Fruit fly (Drosophila melanogaster): ENCODE measurements around the gene CG12885.

Gene CG12885

dm6 chr3R:27569706-27570105, 49.0 kb downstream of the CG12885 start (continued):
- no peak for TF ChIP-seq Doc3 (GFP tag; IDR thresholded peaks at IDR 0.05; ENCODE audit: partially characterized antibody)
- no peak for TF ChIP-seq sd (tag; optimal IDR thresholded peaks at IDR 0.05)
- TF ChIP-seq CG33213 (GFP tag; optimal IDR thresholded peaks at IDR 0.05), result peak; percentile 91
- peak; percentile 74 for TF ChIP-seq CG12155 (GFP tag; optimal IDR thresholded peaks at IDR 0.05)
- TF ChIP-seq CG15269 (tag; optimal IDR thresholded peaks at IDR 0.05), result peak; percentile 80
- peak; percentile 88 for TF ChIP-seq crc (GFP tag; optimal IDR thresholded peaks at IDR 0.05)
- TF ChIP-seq CG7357 (GFP tag; IDR thresholded peaks at IDR 0.05), result peak; percentile 77; the same call in 2 of the 3 replicates
- TF ChIP-seq Xbp1 (GFP tag; optimal IDR thresholded peaks at IDR 0.05), result peak; percentile 76
- peak; percentile 79 for TF ChIP-seq MBD-R2 (GFP tag; IDR thresholded peaks at IDR 0.05)
- no peak for TF ChIP-seq insv (GFP tag; optimal IDR thresholded peaks at IDR 0.05)
- peak; percentile 34 for TF ChIP-seq CG10565 (GFP tag; optimal IDR thresholded peaks at IDR 0.05)
- TF ChIP-seq CkIIα-i1 (GFP tag; IDR thresholded peaks at IDR 0.05), result peak; percentile 68
- peak; percentile 28 for TF ChIP-seq nom (GFP tag; optimal IDR thresholded peaks at IDR 0.05)
- TF ChIP-seq Nf-YC (tag; optimal IDR thresholded peaks at IDR 0.05), result peak; percentile 68
- TF ChIP-seq tio (GFP tag; optimal IDR thresholded peaks at IDR 0.05), result peak; percentile 54
- no peak for TF ChIP-seq sna (GFP tag; IDR thresholded peaks at IDR 0.05; ENCODE audit: partially characterized antibody)
- peak; percentile 71 for TF ChIP-seq CG12219 (GFP tag; optimal IDR thresholded peaks at IDR 0.05)
- TF ChIP-seq BtbVII (GFP tag; optimal IDR thresholded peaks at IDR 0.05), result peak; percentile 88
- TF ChIP-seq CG18764 (GFP tag; optimal IDR thresholded peaks at IDR 0.05), result peak; percentile 80
- TF ChIP-seq Spps (tag; optimal IDR thresholded peaks at IDR 0.05), result no peak
- TF ChIP-seq CoRest (tag; optimal IDR thresholded peaks at IDR 0.05), result no peak
- peak; percentile 86 for TF ChIP-seq row (GFP tag; IDR thresholded peaks at IDR 0.05)
- no peak for TF ChIP-seq CG13287 (GFP tag; IDR thresholded peaks at IDR 0.05; ENCODE audit: partially characterized antibody)
- TF ChIP-seq CG34422 (GFP tag; IDR thresholded peaks at IDR 0.05), result peak; percentile 91
- TF ChIP-seq CG1832 (GFP tag; optimal IDR thresholded peaks at IDR 0.05), result no peak
- no peak for TF ChIP-seq Jarid2 (GFP tag; optimal IDR thresholded peaks at IDR 0.05)
- peak; percentile 77 for TF ChIP-seq CG12391 (tag; optimal IDR thresholded peaks at IDR 0.05)
- peak; percentile 64 for TF ChIP-seq en (GFP tag; optimal IDR thresholded peaks at IDR 0.05)
- peak; percentile 90 for TF ChIP-seq lmd (GFP tag; IDR thresholded peaks at IDR 0.05)
- peak; percentile 88 for TF ChIP-seq CG6813 (GFP tag; optimal IDR thresholded peaks at IDR 0.05)
- TF ChIP-seq CG10431 (GFP tag; optimal IDR thresholded peaks at IDR 0.05), result no peak
- peak; percentile 88 for TF ChIP-seq CG1792 (GFP tag; optimal IDR thresholded peaks at IDR 0.05)
- TF ChIP-seq nerfin-1 (tag; optimal IDR thresholded peaks at IDR 0.05), result peak; percentile 82
- TF ChIP-seq kah (GFP tag; optimal IDR thresholded peaks at IDR 0.05), result peak; percentile 81
- peak; percentile 91 for TF ChIP-seq CG3281 (GFP tag; optimal IDR thresholded peaks at IDR 0.05)
- peak; percentile 77 for TF ChIP-seq CG9215 (GFP tag; IDR thresholded peaks at IDR 0.05)
- peak; percentile 71 for TF ChIP-seq CG12942 (GFP tag; optimal IDR thresholded peaks at IDR 0.05)
- peak; percentile 82 for TF ChIP-seq stc (GFP tag; IDR thresholded peaks at IDR 0.05)
- peak; percentile 86 for TF ChIP-seq phol (tag; optimal IDR thresholded peaks at IDR 0.05)
- TF ChIP-seq CG10543 (GFP tag; optimal IDR thresholded peaks at IDR 0.05), result peak; percentile 79
- TF ChIP-seq D (optimal IDR thresholded peaks at IDR 0.05), result no peak
- peak; percentile 68 for TF ChIP-seq D (GFP tag; optimal IDR thresholded peaks at IDR 0.05)
- no peak for TF ChIP-seq tna (GFP tag; IDR thresholded peaks at IDR 0.05; ENCODE audit: partially characterized antibody)
- peak; percentile 78 for TF ChIP-seq CG18262 (tag; optimal IDR thresholded peaks at IDR 0.05)
- peak; percentile 36 for TF ChIP-seq CG3407 (GFP tag; optimal IDR thresholded peaks at IDR 0.05)
- no peak for TF ChIP-seq Scr (GFP tag; IDR thresholded peaks at IDR 0.05; ENCODE audit: partially characterized antibody)
- peak; percentile 50 for TF ChIP-seq CG9437 (GFP tag; optimal IDR thresholded peaks at IDR 0.05)
- no peak for TF ChIP-seq Dll (GFP tag; IDR thresholded peaks at IDR 0.05; ENCODE audit: partially characterized antibody)
- peak; percentile 81 for TF ChIP-seq tup (GFP tag; optimal IDR thresholded peaks at IDR 0.05)
- peak; percentile 68 for TF ChIP-seq Bteb2 (GFP tag; optimal IDR thresholded peaks at IDR 0.05)
